Fruit fly (Drosophila melanogaster) whole organism, embryonic: Measurements from ENCODE around the gene CG33510.

Experiments used
- Aef1 ChIP-seq: fragments of 200-800 bp; sonication (Bioruptor generic); IDR thresholded peaks from 3 replicates; pipeline ENCODE4 v1.3.6; 2022; ENCODE audit warnings: missing biosample characterization, missing genetic modification characterization
- BEAF-32 ChIP-seq: fragments of 200-800 bp; sonication (Bioruptor generic); optimal IDR thresholded peaks from 3 replicates; lab custom pipeline; 2017; ENCODE audit warnings: missing biosample characterization, missing genetic modification characterization, mild to moderate bottlenecking, moderate library complexity, missing genetic modification reagents
- CG10267 ChIP-seq: fragments of 200-800 bp; sonication (Bioruptor generic); optimal IDR thresholded peaks from 2 replicates; lab custom pipeline; 2018; ENCODE audit warnings: missing biosample characterization, mild to moderate bottlenecking, missing genetic modification characterization, moderate library complexity
- CG11398 ChIP-seq: fragments of 200-800 bp; sonication (Bioruptor generic); optimal IDR thresholded peaks from 2 replicates; lab custom pipeline; 2016; ENCODE audit warnings: missing biosample characterization, missing genetic modification characterization
- CG12071 ChIP-seq: fragments of 200-800 bp; sonication (Bioruptor generic); optimal IDR thresholded peaks from 3 replicates; lab custom pipeline; 2018; ENCODE audit warnings: missing biosample characterization, mild to moderate bottlenecking, missing genetic modification characterization
- CG12155 ChIP-seq: fragments of 200-800 bp; sonication (Bioruptor generic); optimal IDR thresholded peaks from 3 replicates; lab custom pipeline; 2016; ENCODE audit warnings: missing biosample characterization, missing genetic modification characterization
- CG12219 ChIP-seq: fragments of 200-800 bp; sonication (Bioruptor generic); optimal IDR thresholded peaks from 3 replicates; lab custom pipeline; 2018; ENCODE audit warnings: missing biosample characterization, mild to moderate bottlenecking, missing genetic modification characterization
- CG12391 ChIP-seq: fragments of 200-800 bp; sonication (Bioruptor generic); optimal IDR thresholded peaks from 3 replicates; lab custom pipeline; 2018; ENCODE audit warnings: missing biosample characterization, mild to moderate bottlenecking, missing genetic modification characterization, moderate library complexity
- CG14050 ChIP-seq: fragments of 200-800 bp; sonication (Bioruptor generic); IDR thresholded peaks from 3 replicates; pipeline ENCODE4 v1.3.6; 2022; ENCODE audit warnings: missing biosample characterization, missing genetic modification characterization
- CG1603 ChIP-seq: fragments of 200-800 bp; sonication (Bioruptor generic); optimal IDR thresholded peaks from 2 replicates; lab custom pipeline; 2019; ENCODE audit warnings: missing biosample characterization, mild to moderate bottlenecking, missing genetic modification characterization, moderate library complexity
- CG16779 ChIP-seq: fragments of 200-800 bp; sonication (Bioruptor generic); IDR thresholded peaks from 2 replicates; pipeline ENCODE4 v1.3.6; 2022; ENCODE audit warnings: missing biosample characterization, missing genetic modification characterization
- CG16815 ChIP-seq: fragments of 200-800 bp; sonication (Bioruptor generic); optimal IDR thresholded peaks from 3 replicates; lab custom pipeline; 2017; ENCODE audit warnings: missing biosample characterization, mild to moderate bottlenecking, missing genetic modification characterization
- CG17186 ChIP-seq: fragments of 200-800 bp; sonication (Bioruptor generic); optimal IDR thresholded peaks from 3 replicates; lab custom pipeline; 2017; ENCODE audit warnings: missing biosample characterization, missing genetic modification reagents, missing genetic modification characterization
- CG17385 ChIP-seq: fragments of 200-800 bp; sonication (Bioruptor generic); optimal IDR thresholded peaks from 3 replicates; lab custom pipeline; 2018; ENCODE audit warnings: missing biosample characterization, mild to moderate bottlenecking, missing genetic modification characterization
- CG2129 ChIP-seq: fragments of 200-800 bp; sonication (Bioruptor generic); IDR thresholded peaks from 2 replicates; pipeline ENCODE4 v1.3.6; 2022; ENCODE audit warnings: missing biosample characterization, missing genetic modification characterization; ENCODE audit not compliant: partially characterized antibody
- CG6272 ChIP-seq: fragments of 200-800 bp; sonication (Bioruptor generic); IDR thresholded peaks from 2 replicates; pipeline ENCODE4 v1.3.6; 2022; ENCODE audit warnings: missing biosample characterization, missing genetic modification characterization
- CG7556 ChIP-seq: fragments of 200-800 bp; sonication (Bioruptor generic); optimal IDR thresholded peaks from 2 replicates; lab custom pipeline; 2017; ENCODE audit warnings: missing biosample characterization, mild to moderate bottlenecking, missing genetic modification characterization
- CG7786 ChIP-seq: fragments of 200-800 bp; sonication (Bioruptor generic); optimal IDR thresholded peaks from 2 replicates; lab custom pipeline; 2016; ENCODE audit warnings: missing biosample characterization, missing genetic modification characterization
- CG8290 ChIP-seq, 3 experiments: fragments of 200-800 bp; sonication (Bioruptor generic); optimal IDR thresholded peaks; 2 replicates each; lab custom pipeline; 2016 to 2019; ENCODE audit warnings: missing biosample characterization in 3 of 3, missing genetic modification characterization in 3 of 3, mild to moderate bottlenecking in 2 of 3, moderate library complexity in 1 of 3
- CG9609 ChIP-seq: fragments of 200-800 bp; sonication (Bioruptor generic); optimal IDR thresholded peaks from 3 replicates; lab custom pipeline; 2016; ENCODE audit warnings: missing biosample characterization, missing genetic modification characterization
- CG9797 ChIP-seq: fragments of 200-800 bp; sonication (Bioruptor generic); optimal IDR thresholded peaks from 3 replicates; lab custom pipeline; 2018; ENCODE audit warnings: missing biosample characterization, mild to moderate bottlenecking, missing genetic modification characterization
- Chrac-16 ChIP-seq: fragments of 200-800 bp; sonication (Bioruptor generic); optimal IDR thresholded peaks from 3 replicates; lab custom pipeline; 2016; ENCODE audit warnings: missing biosample characterization, missing genetic modification characterization
- Hr78 ChIP-seq, 2 experiments: fragments of 200-800 bp in 1 of 2; fragments of >200 bp in 1 of 2; sonication (Bioruptor generic) in 1 of 2; optimal IDR thresholded peaks; 2 replicates each; lab custom pipeline; 2017 to 2019; ENCODE audit warnings: missing biosample characterization in 2 of 2, missing genetic modification characterization in 2 of 2, mild to moderate bottlenecking in 1 of 2, moderate library complexity in 1 of 2
- Jarid2 ChIP-seq: fragments of 200-800 bp; sonication (Bioruptor generic); optimal IDR thresholded peaks from 3 replicates; lab custom pipeline; 2017; ENCODE audit warnings: mild to moderate bottlenecking, missing biosample characterization, missing genetic modification reagents, missing genetic modification characterization
- MBD-R2 ChIP-seq: fragments of 200-800 bp; sonication (Bioruptor generic); IDR thresholded peaks from 2 replicates; pipeline ENCODE4 v1.3.6; 2022; ENCODE audit warnings: missing biosample characterization, missing genetic modification characterization
- PHDP ChIP-seq: fragments of 200-800 bp; sonication (Bioruptor generic); optimal IDR thresholded peaks from 3 replicates; lab custom pipeline; 2018; ENCODE audit warnings: missing biosample characterization, mild to moderate bottlenecking, missing genetic modification characterization, moderate library complexity
- Rx ChIP-seq: fragments of 200-800 bp; sonication (Bioruptor generic); IDR thresholded peaks from 2 replicates; pipeline ENCODE4 v1.3.6; 2022; ENCODE audit warnings: missing biosample characterization, missing genetic modification characterization
- Trl ChIP-seq, 3 experiments: fragments of >200 bp in 2 of 3; fragments of 200-800 bp in 1 of 3; sonication (Bioruptor generic) in 1 of 3; optimal IDR thresholded peaks; 2 replicates in 1 of 3; 3 replicates in 2 of 3; lab custom pipeline; 2016 to 2017; ENCODE audit warnings: missing biosample characterization in 1 of 3, missing genetic modification characterization in 1 of 3
- Vsx1 ChIP-seq: fragments of 200-800 bp; sonication (Bioruptor generic); optimal IDR thresholded peaks from 2 replicates; lab custom pipeline; 2017; ENCODE audit warnings: missing biosample characterization, mild to moderate bottlenecking, missing genetic modification characterization, missing genetic modification reagents
- ash1 ChIP-seq: fragments of 200-800 bp; sonication (Bioruptor generic); optimal IDR thresholded peaks from 2 replicates; lab custom pipeline; 2018; ENCODE audit warnings: missing biosample characterization, mild to moderate bottlenecking, missing genetic modification characterization
- az2 ChIP-seq: fragments of 200-800 bp; sonication (Bioruptor generic); optimal IDR thresholded peaks from 3 replicates; lab custom pipeline; 2016; ENCODE audit warnings: missing biosample characterization, missing genetic modification characterization
- btn ChIP-seq: fragments of 200-800 bp; sonication (Bioruptor generic); optimal IDR thresholded peaks from 2 replicates; lab custom pipeline; 2016; ENCODE audit warnings: missing biosample characterization, missing genetic modification characterization
- cas ChIP-seq: fragments of 200-800 bp; sonication (Bioruptor generic); IDR thresholded peaks from 2 replicates; pipeline ENCODE4 v1.3.6; 2022; ENCODE audit warnings: missing biosample characterization, missing genetic modification characterization
- dimm ChIP-seq: fragments of 200-800 bp; sonication (Bioruptor generic); IDR thresholded peaks from 2 replicates; pipeline ENCODE4 v1.3.6; 2022; ENCODE audit warnings: missing biosample characterization, missing genetic modification characterization
- dmrt99B ChIP-seq: fragments of 200-800 bp; sonication (Bioruptor generic); optimal IDR thresholded peaks from 2 replicates; lab custom pipeline; 2018; ENCODE audit warnings: missing biosample characterization, mild to moderate bottlenecking, missing genetic modification characterization, moderate library complexity
- fru ChIP-seq: fragments of >200 bp; optimal IDR thresholded peaks from 2 replicates; lab custom pipeline; 2017
- gt ChIP-seq: fragments of 200-800 bp; sonication (Bioruptor generic); IDR thresholded peaks from 2 replicates; pipeline ENCODE4 v1.3.6; 2022; ENCODE audit warnings: missing biosample characterization, missing genetic modification characterization
- mld ChIP-seq: fragments of 200-800 bp; sonication (Bioruptor generic); IDR thresholded peaks from 3 replicates; pipeline ENCODE4 v1.3.6; 2022; ENCODE audit warnings: missing biosample characterization, missing genetic modification characterization; ENCODE audit not compliant: partially characterized antibody
- onecut ChIP-seq: fragments of 200-800 bp; sonication (Bioruptor generic); IDR thresholded peaks from 2 replicates; pipeline ENCODE4 v1.3.6; 2022; ENCODE audit warnings: missing biosample characterization, missing genetic modification characterization
- otp ChIP-seq: fragments of 200-800 bp; sonication (Bioruptor generic); IDR thresholded peaks from 3 replicates; pipeline ENCODE4, ENCODE4 v1.3.6; 2022; ENCODE audit warnings: missing biosample characterization, missing genetic modification characterization
- pho ChIP-seq: fragments of 200-800 bp; sonication (Bioruptor generic); optimal IDR thresholded peaks from 2 replicates; lab custom pipeline; 2016; ENCODE audit warnings: missing biosample characterization, missing genetic modification characterization
- row ChIP-seq: fragments of 200-800 bp; sonication (Bioruptor generic); IDR thresholded peaks from 3 replicates; pipeline ENCODE4 v1.3.6; 2022; ENCODE audit warnings: missing biosample characterization, missing genetic modification characterization
- scrt ChIP-seq: fragments of 200-800 bp; sonication (Bioruptor generic); optimal IDR thresholded peaks from 2 replicates; lab custom pipeline; 2018; ENCODE audit warnings: missing biosample characterization, mild to moderate bottlenecking, missing genetic modification characterization, moderate library complexity
- sna ChIP-seq: fragments of 200-800 bp; sonication (Bioruptor generic); IDR thresholded peaks from 2 replicates; pipeline ENCODE4 v1.3.6; 2022; ENCODE audit warnings: missing biosample characterization, missing genetic modification characterization; ENCODE audit not compliant: partially characterized antibody
- tap ChIP-seq: fragments of 200-800 bp; optimal IDR thresholded peaks from 3 replicates; lab custom pipeline; 2019; ENCODE audit warnings: missing biosample characterization, mild to moderate bottlenecking, missing genetic modification characterization, moderate library complexity
- tin ChIP-seq: fragments of 200-800 bp; sonication (Bioruptor generic); optimal IDR thresholded peaks from 3 replicates; lab custom pipeline; 2016; ENCODE audit warnings: missing biosample characterization, missing genetic modification characterization
- trh ChIP-seq: fragments of 200-800 bp; sonication (Bioruptor generic); optimal IDR thresholded peaks from 2 replicates; lab custom pipeline; 2016; ENCODE audit warnings: missing biosample characterization, missing genetic modification characterization
- wek ChIP-seq: fragments of 200-800 bp; sonication (Bioruptor generic); optimal IDR thresholded peaks from 3 replicates; lab custom pipeline; 2018; ENCODE audit warnings: missing biosample characterization, mild to moderate bottlenecking, missing genetic modification characterization, moderate library complexity
- zen ChIP-seq: fragments of 200-800 bp; sonication (Bioruptor generic); optimal IDR thresholded peaks from 3 replicates; lab custom pipeline; 2018; ENCODE audit warnings: missing biosample characterization, mild to moderate bottlenecking, missing genetic modification characterization, moderate library complexity

CG33510 gene

dm6 chr2L:21108759-21109282 lies 24.7 kb upstream of the CG33510 start (continued):
- TF ChIP-seq CG1603 (tag; lab: Kevin White, UChicago) (no peak), sna (GFP tag; lab: Robert Waterston, UW) (no peak), CG16779 (no peak), CG9609 (GFP tag; lab: Kevin White, UChicago) (no peak), CG17385 (GFP tag; lab: Kevin White, UChicago) (peak; percentile 57), row (GFP tag; lab: Robert Waterston, UW) (peak; percentile 73), CG9797 (GFP tag; lab: Kevin White, UChicago) (no peak), PHDP (tag; lab: Kevin White, UChicago) (peak; percentile 48), CG8290 (GFP tag; optimal IDR thresholded peaks at IDR 0.05; lab: Kevin White, UChicago) (peak; percentile 67), CG8290 (tag; optimal IDR thresholded peaks at IDR 0.05; lab: Kevin White, UChicago) (peak; percentile 2 to 60), cas (GFP tag; lab: Robert Waterston, UW) (no peak), dmrt99B (tag; lab: Kevin White, UChicago) (peak; percentile 65), CG12219 (GFP tag; lab: Kevin White, UChicago) (peak; percentile 59), ash1 (GFP tag; lab: Kevin White, UChicago) (no peak), wek (no peak), tin (GFP tag; lab: Kevin White, UChicago) (peak; percentile 45), CG16815 (GFP tag; lab: Kevin White, UChicago) (peak; percentile 21), Rx (no peak), Vsx1 (GFP tag; lab: Kevin White, UChicago) (peak; percentile 48), tap (tag; lab: Kevin White, UChicago) (no peak), Trl (optimal IDR thresholded peaks at IDR 0.05; lab: Kevin White, UChicago) (no peak), Trl (GFP tag; optimal IDR thresholded peaks at IDR 0.05; lab: Kevin White, UChicago) (peak; percentile 23), btn (GFP tag; lab: Kevin White, UChicago) (peak; percentile 33), fru (no peak), Hr78 (GFP tag; optimal IDR thresholded peaks at IDR 0.05; lab: Kevin White, UChicago) (peak in 1 of 2 experiments; percentile 19), scrt (GFP tag; lab: Kevin White, UChicago) (peak; percentile 12), az2 (GFP tag; lab: Kevin White, UChicago) (peak; percentile 71), CG12155 (GFP tag; lab: Kevin White, UChicago) (no peak), onecut (GFP tag; lab: Robert Waterston, UW) (peak; percentile 49), CG12391 (peak; percentile 64), pho (GFP tag; lab: Kevin White, UChicago) (no peak), MBD-R2 (GFP tag; lab: Robert Waterston, UW) (peak; percentile 15; the same call in 1 of the 2 replicates), CG7786 (GFP tag; lab: Kevin White, UChicago) (no peak), BEAF-32 (GFP tag; lab: Kevin White, UChicago) (no peak), gt (no peak), otp (GFP tag; lab: Robert Waterston, UW) (no peak; the same call in 2 of the 3 replicates), zen (peak; percentile 1), Jarid2 (GFP tag; lab: Kevin White, UChicago) (peak; percentile 31), CG10267 (tag; lab: Kevin White, UChicago) (peak; percentile 44), trh (GFP tag; lab: Kevin White, UChicago) (peak; percentile 19), Aef1 (GFP tag; lab: Robert Waterston, UW) (0 out of 3 replicates have a peak, but pooled peaks have one; percentile 9), CG14050 (no peak), CG17186 (GFP tag; lab: Kevin White, UChicago) (no peak), dimm (GFP tag; lab: Robert Waterston, UW) (no peak), CG11398 (GFP tag; lab: Kevin White, UChicago) (no peak), CG7556 (GFP tag; lab: Kevin White, UChicago) (peak; percentile 49), CG6272 (no peak), CG12071 (GFP tag; lab: Kevin White, UChicago) (no peak), Chrac-16 (GFP tag; lab: Kevin White, UChicago) (peak; percentile 33), mld (GFP tag; lab: Robert Waterston, UW) (no peak), CG2129 (GFP tag; lab: Robert Waterston, UW) (no peak)
